Worm (Caenorhabditis elegans) whole organism, early embryonic: ENCODE measurements around the gene nhr-3.

Experiments used
- B0310.2 ChIP-seq: sonication (generic microtip); optimal IDR thresholded peaks from 2 replicates; lab custom pipeline; 2016; ENCODE audit warnings: mild to moderate bottlenecking, missing genetic modification characterization, missing compliant biosample characterization
- aly-1 ChIP-seq: sonication (generic microtip); optimal IDR thresholded peaks from 2 replicates; lab custom pipeline; 2016; ENCODE audit warnings: missing genetic modification characterization, missing compliant biosample characterization
- ama-1 ChIP-seq: fragments of 150-350 bp; optimal IDR thresholded peaks from 2 replicates; lab custom pipeline; 2014
- ceh-13 ChIP-seq: fragments of 200-800 bp; sonication (Bioruptor generic); optimal IDR thresholded peaks from 2 replicates; lab custom pipeline; 2018; ENCODE audit warnings: mild to moderate bottlenecking, missing genetic modification characterization, missing compliant biosample characterization
- ceh-36 ChIP-seq: sonication (generic microtip); optimal IDR thresholded peaks from 2 replicates; lab custom pipeline; 2016; ENCODE audit warnings: missing genetic modification characterization, inconsistent platforms, missing compliant biosample characterization
- ets-7 ChIP-seq: sonication (generic microtip); optimal IDR thresholded peaks from 2 replicates; lab custom pipeline; 2016; ENCODE audit warnings: missing genotype, missing genetic modification characterization, missing compliant biosample characterization
- flt-1 ChIP-seq: fragments of 200-800 bp; sonication (Bioruptor generic); IDR thresholded peaks from 2 replicates; pipeline ENCODE4 v1.3.6; 2022; ENCODE audit warnings: missing genetic modification characterization, missing compliant biosample characterization
- hnd-1 ChIP-seq: sonication (generic microtip); optimal IDR thresholded peaks from 2 replicates; lab custom pipeline; 2016; ENCODE audit warnings: missing genetic modification characterization, missing compliant biosample characterization
- scrt-1 ChIP-seq: fragments of 200-800 bp; sonication (Bioruptor generic); IDR thresholded peaks from 2 replicates; pipeline ENCODE4 v1.3.6; 2022; ENCODE audit warnings: missing genetic modification characterization, missing compliant biosample characterization
- sea-1 ChIP-seq: fragments of 200-800 bp; sonication (Bioruptor generic); conservative IDR thresholded peaks from 2 replicates; pipeline ENCODE4 v1.3.6; 2022; ENCODE audit warnings: missing genetic modification characterization, missing compliant biosample characterization
- tbx-11 ChIP-seq: fragments of 200-800 bp; sonication (Bioruptor generic); IDR thresholded peaks from 2 replicates; pipeline ENCODE4 v1.3.6; 2022; ENCODE audit warnings: missing genetic modification characterization, missing compliant biosample characterization

DNA sequence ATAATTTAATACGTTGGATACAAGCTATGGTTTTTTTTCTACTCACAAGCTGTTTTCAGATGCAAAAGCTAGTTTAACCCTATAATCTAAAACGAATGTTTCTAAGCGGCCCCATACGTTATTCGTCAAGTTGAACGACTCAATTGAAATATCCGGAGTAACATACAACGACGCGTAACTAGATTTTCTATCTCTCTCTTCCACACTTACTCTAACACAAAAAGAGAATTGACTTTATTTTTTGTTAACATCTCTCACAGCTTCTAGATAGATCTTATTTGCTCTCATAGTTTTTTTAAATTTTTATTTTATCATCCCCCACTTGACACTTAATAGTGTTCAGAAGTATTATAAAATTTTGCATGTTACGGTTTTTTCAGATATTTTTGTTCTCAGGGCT is 34.9 kb downstream of the nhr-3 start:
- TF ChIP-seq sea-1 (GFP tag; lab: Robert Waterston, UW) (no peak), ceh-36 (tag; lab: Kevin White, UChicago) (no peak), tbx-11 (no peak), scrt-1 (GFP tag; lab: Robert Waterston, UW) (no peak), ceh-13 (no peak), hnd-1 (tag; lab: Kevin White, UChicago) (no peak), ama-1 (lab: Kevin White, UChicago) (no peak), ets-7 (tag; lab: Kevin White, UChicago) (no peak), B0310.2 (tag; lab: Kevin White, UChicago) (no peak), aly-1 (tag; lab: Kevin White, UChicago) (no peak), flt-1 (no peak)
